Worm (Caenorhabditis elegans) whole organism, late embryonic: ENCODE measurements around the gene ZC404.15.

Experiments
- ceh-14 ChIP-seq: sonication (generic microtip); optimal IDR thresholded peaks from 2 replicates; lab custom pipeline; 2016; ENCODE audit warnings: missing genotype, missing genetic modification characterization, missing compliant biosample characterization
- ceh-30 ChIP-seq: fragments of 150-350 bp; optimal IDR thresholded peaks from 2 replicates; lab custom pipeline; 2014; ENCODE audit warnings: missing biosample characterization, missing genetic modification characterization
- dmd-4 ChIP-seq: sonication (generic microtip); optimal IDR thresholded peaks from 2 replicates; lab custom pipeline; 2016; ENCODE audit warnings: borderline replicate concordance, missing genetic modification characterization, missing compliant biosample characterization
- dve-1 ChIP-seq: sonication (generic microtip); optimal IDR thresholded peaks from 2 replicates; lab custom pipeline; 2017; ENCODE audit warnings: antibody characterized with exemption, mild to moderate bottlenecking, missing genetic modification characterization, missing compliant biosample characterization
- fkh-10 ChIP-seq: fragments of 150-350 bp; optimal IDR thresholded peaks from 2 replicates; lab custom pipeline; 2014; ENCODE audit warnings: missing biosample characterization, missing genetic modification reagents, missing genetic modification characterization
- nhr-232 ChIP-seq: sonication (generic microtip); optimal IDR thresholded peaks from 2 replicates; lab custom pipeline; 2016; ENCODE audit warnings: missing genetic modification characterization, missing compliant biosample characterization
- npax-4 ChIP-seq: sonication (generic microtip); optimal IDR thresholded peaks from 2 replicates; lab custom pipeline; 2016; ENCODE audit warnings: missing genetic modification characterization, missing compliant biosample characterization
- pag-3 ChIP-seq: sonication (generic microtip); optimal IDR thresholded peaks from 2 replicates; lab custom pipeline; 2016; ENCODE audit warnings: missing compliant biosample characterization, missing genetic modification characterization, borderline replicate concordance
- sox-2 ChIP-seq: fragments of 200-800 bp; sonication (Bioruptor generic); IDR thresholded peaks from 2 replicates; pipeline ENCODE4 v1.3.6; 2022; ENCODE audit warnings: missing genetic modification reagents, missing genetic modification characterization, missing compliant biosample characterization
- unc-86 ChIP-seq: sonication (generic microtip); optimal IDR thresholded peaks from 2 replicates; lab custom pipeline; 2016; ENCODE audit warnings: missing genetic modification characterization, missing compliant biosample characterization
- zip-5 ChIP-seq: sonication (generic microtip); optimal IDR thresholded peaks from 2 replicates; lab custom pipeline; 2016; ENCODE audit warnings: missing genetic modification characterization, missing compliant biosample characterization

DNA sequence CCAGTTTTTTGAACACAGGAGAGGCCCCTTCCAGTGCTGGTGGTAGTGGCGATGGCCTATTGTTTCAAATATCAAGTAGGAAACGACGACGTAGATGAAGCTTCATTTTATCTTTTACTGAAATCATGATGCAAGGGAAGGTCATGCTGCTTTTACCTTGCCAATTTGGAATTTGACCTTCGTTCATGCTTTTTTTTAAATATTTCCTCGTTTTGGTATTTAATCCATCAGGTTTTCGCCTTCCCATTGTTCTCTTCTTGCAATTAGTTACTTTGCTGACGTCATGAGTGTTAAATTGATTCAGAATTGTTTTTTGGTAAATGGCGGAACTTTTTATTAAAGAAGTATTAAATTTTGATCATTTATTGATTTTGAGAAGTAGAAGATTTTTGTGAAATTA is 44.2 kb upstream of the ZC404.15 start:
- TF ChIP-seq dmd-4 (tag; lab: Kevin White, UChicago) (no peak), sox-2 (GFP tag; lab: Robert Waterston, UW) (no peak), unc-86 (tag; lab: Kevin White, UChicago) (no peak), zip-5 (tag; lab: Kevin White, UChicago) (no peak), npax-4 (tag; lab: Kevin White, UChicago) (no peak), nhr-232 (tag; lab: Kevin White, UChicago) (no peak), dve-1 (tag; lab: Kevin White, UChicago) (no peak), ceh-30 (tag; lab: Kevin White, UChicago) (no peak), fkh-10 (GFP tag; lab: Kevin White, UChicago) (no peak), pag-3 (no peak), ceh-14 (tag; lab: Kevin White, UChicago) (no peak)
